Worm (Caenorhabditis elegans): ENCODE data around the gene C02F5.5.

DNA sequence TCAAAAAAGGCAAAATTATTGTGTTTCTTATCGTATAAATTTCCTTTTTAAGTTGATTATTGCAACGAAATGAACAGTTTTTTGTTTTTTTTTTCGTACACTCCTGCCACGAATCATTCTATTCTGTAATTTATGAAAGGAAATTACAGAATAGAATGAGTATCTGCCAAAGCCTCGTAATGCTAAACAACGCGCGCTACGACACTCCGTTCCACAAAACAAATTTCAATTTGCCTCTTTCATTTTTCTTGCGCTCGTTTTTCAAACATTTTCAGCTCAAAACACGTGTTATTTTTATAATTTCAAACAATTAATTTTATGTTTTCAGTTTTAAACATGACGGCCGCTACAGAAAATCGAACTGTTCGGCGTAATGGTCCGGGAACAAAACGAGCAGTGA is 11.2 kb upstream of the C02F5.5 start, which contains the start of gene mob-4:
- TF ChIP-seq nhr-28 (tag; optimal IDR thresholded peaks at IDR 0.05), result no peak
- no peak for TF ChIP-seq ztf-11 (tag; optimal IDR thresholded peaks at IDR 0.05)
- TF ChIP-seq unc-62 (GFP tag; optimal IDR thresholded peaks at IDR 0.05), result no peak

All from whole organism, L1 larva.